Worm (Caenorhabditis elegans) whole organism, L4 larva: ENCODE measurements around the gene spig-1.

Experiments
- T20F7.1 ChIP-seq: fragments of 200-800 bp; sonication (Bioruptor generic); optimal IDR thresholded peaks from 2 replicates; lab custom pipeline; 2018; ENCODE audit warnings: mild to moderate bottlenecking, missing genetic modification characterization, missing compliant biosample characterization
- daf-19 ChIP-seq: fragments of 200-800 bp; sonication (Bioruptor generic); conservative IDR thresholded peaks from 2 replicates; pipeline ENCODE4 v1.3.6; 2022; ENCODE audit warnings: missing genetic modification characterization, missing compliant biosample characterization
- daf-8 ChIP-seq: fragments of 200-800 bp; sonication (Bioruptor generic); IDR thresholded peaks from 2 replicates; pipeline ENCODE4 v1.3.6; 2022; ENCODE audit warnings: missing genetic modification characterization, missing compliant biosample characterization
- egl-27 ChIP-seq: sonication (generic microtip); optimal IDR thresholded peaks from 3 replicates; lab custom pipeline; 2017; ENCODE audit warnings: missing biosample characterization, missing genetic modification reagents, missing genetic modification characterization
- fos-1 ChIP-seq: fragments of 150-350 bp; optimal IDR thresholded peaks from 2 replicates; lab custom pipeline; 2014; ENCODE audit warnings: missing biosample characterization, missing genetic modification characterization
- hlh-30 ChIP-seq: sonication (generic microtip); optimal IDR thresholded peaks from 2 replicates; lab custom pipeline; 2017; ENCODE audit warnings: antibody characterized with exemption, mild to moderate bottlenecking, missing genetic modification characterization, missing compliant biosample characterization; ENCODE audit not compliant: insufficient read depth

ce11 chrV:7050153-7050552 lies 1.4 kb upstream of the spig-1 start:
- TF ChIP-seq fos-1 (tag; lab: Kevin White, UChicago): no peak
- TF ChIP-seq egl-27 (tag; lab: Kevin White, UChicago): no peak
- no peak for TF ChIP-seq daf-19 (GFP tag; lab: Robert Waterston, UW)
- TF ChIP-seq daf-8 (GFP tag; lab: Robert Waterston, UW): no peak
- no peak for TF ChIP-seq T20F7.1 (GFP tag; lab: Kevin White, UChicago)
- no peak for TF ChIP-seq hlh-30 (tag; lab: Kevin White, UChicago)
